Fruit fly (Drosophila melanogaster): ENCODE measurements around the gene prt.

DNA sequence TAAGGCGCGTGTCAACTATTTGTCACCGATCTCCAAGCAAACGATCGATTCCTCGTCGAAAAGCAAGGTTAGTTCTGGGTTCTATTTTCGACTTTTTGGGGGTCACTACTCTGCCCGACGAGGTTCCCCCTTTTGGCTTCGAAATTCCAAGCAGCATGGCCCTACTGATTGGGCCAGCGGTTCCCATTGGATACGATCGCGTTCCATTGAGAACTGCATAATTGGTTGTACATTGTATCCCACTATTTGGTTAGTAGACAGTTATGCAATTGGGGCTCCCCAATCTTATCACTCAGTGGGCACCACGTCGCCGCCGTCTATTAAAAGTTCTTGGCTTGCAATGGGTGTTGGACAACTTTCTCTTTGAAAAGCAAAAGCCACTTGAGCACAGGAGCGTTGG lies 34.9 kb upstream of the prt start:
- no peak for TF ChIP-seq pan (optimal IDR thresholded peaks at IDR 0.05)
- TF ChIP-seq Dll (optimal IDR thresholded peaks at IDR 0.05): no peak
- TF ChIP-seq psq (optimal IDR thresholded peaks at IDR 0.05): no peak
- TF ChIP-seq usp (GFP tag; optimal IDR thresholded peaks at IDR 0.05): no peak

All from whole organism.